Worm (Caenorhabditis elegans) whole organism, L2 larva: Measurements from ENCODE around the gene mev-1.

ENCODE experiments used
- egl-27 ChIP-seq: sonication (generic microtip); optimal IDR thresholded peaks from 3 replicates; lab custom pipeline; 2017; ENCODE audit warnings: missing biosample characterization, missing genetic modification reagents, missing genetic modification characterization
- gmeb-1 ChIP-seq: fragments of 150-350 bp; optimal IDR thresholded peaks from 2 replicates; lab custom pipeline; 2014; ENCODE audit warnings: missing biosample characterization, missing genetic modification characterization
- lsy-2 ChIP-seq, 2 experiments: fragments of 150-350 bp in 1 of 2; sonication (generic microtip) in 1 of 2; optimal IDR thresholded peaks; 2 replicates each; lab custom pipeline; 2014 to 2017; ENCODE audit warnings: missing biosample characterization in 2 of 2, missing genetic modification characterization in 2 of 2
- nhr-23 ChIP-seq: fragments of 150-350 bp; optimal IDR thresholded peaks from 2 replicates; lab custom pipeline; 2014; ENCODE audit warnings: missing biosample characterization, missing genetic modification reagents, missing genetic modification characterization
- zag-1 ChIP-seq: fragments of 150-350 bp; optimal IDR thresholded peaks from 2 replicates; lab custom pipeline; 2014; ENCODE audit warnings: missing biosample characterization, missing genetic modification characterization
- ztf-4 ChIP-seq: fragments of 150-350 bp; optimal IDR thresholded peaks from 2 replicates; lab custom pipeline; 2014; ENCODE audit warnings: missing biosample characterization, missing genetic modification characterization

- TF ChIP-seq zag-1 (tag; lab: Kevin White, UChicago) (no peak), gmeb-1 (tag; lab: Kevin White, UChicago) (no peak), egl-27 (tag; lab: Kevin White, UChicago) (no peak), nhr-23 (no peak), lsy-2 (tag; optimal IDR thresholded peaks at IDR 0.05; lab: Kevin White, UChicago) (no peak), ztf-4 (tag; lab: Kevin White, UChicago) (no peak)
Observed at ce11 chrIII:10336109-10336508, 2.0 kb downstream of the mev-1 start.
